Worm (Caenorhabditis elegans) whole organism, L2 larva: Measurements from ENCODE around the gene mrps-10.

Experiments
- aly-2 ChIP-seq: fragments of 150-350 bp; optimal IDR thresholded peaks from 2 replicates; lab custom pipeline; 2014; ENCODE audit warnings: missing biosample characterization, missing genetic modification characterization
- egl-27 ChIP-seq: sonication (generic microtip); optimal IDR thresholded peaks from 3 replicates; lab custom pipeline; 2017; ENCODE audit warnings: missing biosample characterization, missing genetic modification reagents, missing genetic modification characterization
- lin-13 ChIP-seq: fragments of 150-350 bp; optimal IDR thresholded peaks from 2 replicates; lab custom pipeline; 2014; ENCODE audit warnings: missing biosample characterization, missing genetic modification reagents, missing genetic modification characterization
- nhr-77 ChIP-seq: fragments of 150-350 bp; optimal IDR thresholded peaks from 2 replicates; lab custom pipeline; 2014; ENCODE audit warnings: missing biosample characterization, missing genetic modification characterization
- ztf-4 ChIP-seq: fragments of 150-350 bp; optimal IDR thresholded peaks from 2 replicates; lab custom pipeline; 2014; ENCODE audit warnings: missing biosample characterization, missing genetic modification characterization

ce11 chrIII:12919882-12920281 is 6.5 kb upstream of the mrps-10 start:
- TF ChIP-seq aly-2 (tag; lab: Kevin White, UChicago) (no peak), nhr-77 (no peak), egl-27 (tag; lab: Kevin White, UChicago) (no peak), lin-13 (GFP tag; lab: Kevin White, UChicago) (no peak), ztf-4 (tag; lab: Kevin White, UChicago) (no peak)
